Worm (Caenorhabditis elegans): Measurements from ENCODE around the gene F45G2.7.
"Not testable (repeated sequence)": the region's sequence is repeated elsewhere in the genome, so short reads cannot be mapped to it uniquely, and the experiment has no call there.

The F45G2.7 gene

ce11 chrIII:13447439-13447838 lies 13.1 kb upstream of the F45G2.7 start:
- TF ChIP-seq madf-5 (GFP tag; IDR thresholded peaks at IDR 0.05) (0 out of 4 replicates have a peak, but pooled peaks of 1 of the 2 experiments have one; percentile 61), saeg-2 (GFP tag; IDR thresholded peaks at IDR 0.05) (0 out of 2 replicates have a peak, but pooled peaks have one; percentile 38), php-3 (GFP tag; IDR thresholded peaks at IDR 0.05) (0 out of 2 replicates have a peak, but pooled peaks have one; percentile 21), vab-7 (GFP tag; IDR thresholded peaks at IDR 0.05) (peak; percentile 57; the same call in 1 of the 2 replicates), snpc-1.2 (GFP tag; IDR thresholded peaks at IDR 0.05) (peak; percentile 65), arid-1 (GFP tag; conservative IDR thresholded peaks at IDR 0.05) (peak; percentile 63; the same call in 1 of the 2 replicates), egl-43 (GFP tag; IDR thresholded peaks at IDR 0.05) (peak; percentile 65; the same call in 1 of the 2 replicates), tra-1 (GFP tag; IDR thresholded peaks at IDR 0.05) (peak; percentile 31; the same call in 1 of the 2 replicates), F26F4.8 (GFP tag; conservative IDR thresholded peaks at IDR 0.05) (0 out of 2 replicates have a peak, but pooled peaks have one; percentile 55), Y105C5A.15 (GFP tag; IDR thresholded peaks at IDR 0.05) (0 out of 2 replicates have a peak, but pooled peaks have one; percentile 26), ceh-44 (GFP tag; IDR thresholded peaks at IDR 0.05) (0 out of 2 replicates have a peak, but pooled peaks have one; percentile 41), Y75B8A.6 (GFP tag; IDR thresholded peaks at IDR 0.05) (0 out of 2 replicates have a peak, but pooled peaks have one; percentile 22), lim-7 (GFP tag; IDR thresholded peaks at IDR 0.05) (0 out of 2 replicates have a peak, but pooled peaks have one; percentile 44), lin-1 (GFP tag; IDR thresholded peaks at IDR 0.05) (0 out of 2 replicates have a peak, but pooled peaks have one; percentile 18), mdt-29 (GFP tag; IDR thresholded peaks at IDR 0.05) (peak; percentile 95), Y48G9A.11 (GFP tag; IDR thresholded peaks at IDR 0.05) (peak; percentile 59; the same call in 1 of the 2 replicates), zfp-3 (GFP tag; conservative IDR thresholded peaks at IDR 0.05) (0 out of 2 replicates have a peak, but pooled peaks have one; percentile 62), set-16 (GFP tag; IDR thresholded peaks at IDR 0.05) (0 out of 2 replicates have a peak, but pooled peaks have one; percentile 6), lin-38 (GFP tag; IDR thresholded peaks at IDR 0.05) (peak; percentile 48), pha-4 (GFP tag; IDR thresholded peaks at IDR 0.05) (peak; percentile 81)
- not testable (repeated sequence) for TF ChIP-seq pha-4 (tag; optimal IDR thresholded peaks at IDR 0.05)

- TF ChIP-seq ZK546.5 (tag; optimal IDR thresholded peaks at IDR 0.05) (no peak), dpl-1 (GFP tag; optimal IDR thresholded peaks at IDR 0.05) (peak; percentile 80), lin-38 (GFP tag; IDR thresholded peaks at IDR 0.05) (peak; percentile 40; the same call in 1 of the 2 replicates), lin-29 (GFP tag; IDR thresholded peaks at IDR 0.05) (no peak), hif-1 (tag; optimal IDR thresholded peaks at IDR 0.05) (peak in 1 of 2 experiments; percentile 64), spr-1 (tag; optimal IDR thresholded peaks at IDR 0.05) (no peak), mes-2 (tag; optimal IDR thresholded peaks at IDR 0.05; ENCODE audit: poor library complexity, severe bottlenecking) (peak; percentile 88), daf-16 (GFP tag; optimal IDR thresholded peaks at IDR 0.05) (no peak), daf-16 (tag; optimal IDR thresholded peaks at IDR 0.05) (peak; percentile 37), nhr-48 (tag; optimal IDR thresholded peaks at IDR 0.05) (no peak), dve-1 (tag; optimal IDR thresholded peaks at IDR 0.05; ENCODE audit: insufficient read depth) (no peak), lsy-2 (tag; optimal IDR thresholded peaks at IDR 0.05) (peak in 1 of 2 experiments; percentile 69), nhr-77 (tag; optimal IDR thresholded peaks at IDR 0.05) (peak; percentile 7), nhr-76 (tag; optimal IDR thresholded peaks at IDR 0.05) (no peak)
Observed at ce11 chrIII:13439415-13439814, 5.1 kb upstream of the F45G2.7 start, which contains the start of gene ciao-2B. Gene ciao-2B, minus strand, starts transcription at chrIII:13439544.

- no peak for TF ChIP-seq gei-8 (GFP tag; optimal IDR thresholded peaks at IDR 0.05)
Observed at ce11 chrIII:13436843-13437242, 2.5 kb upstream of the F45G2.7 start, which contains the start of gene F45G2.9. Gene F45G2.9, minus strand, starts transcription at chrIII:13436943.

Data from whole organism, L4 larva.